Worm (Caenorhabditis elegans) whole organism, young adult: ENCODE data around the gene Y70G10A.4.

Source experiments
- D2030.7 ChIP-seq: fragments of 200-800 bp; sonication (Bioruptor generic); IDR thresholded peaks from 2 replicates; pipeline ENCODE4 v1.3.6; 2022; ENCODE audit warnings: missing genetic modification reagents, missing genetic modification characterization, missing compliant biosample characterization
- F10E7.11 ChIP-seq: sonication (generic microtip); optimal IDR thresholded peaks from 2 replicates; lab custom pipeline; 2017; ENCODE audit warnings: mild to moderate bottlenecking, missing genetic modification characterization, moderate library complexity, missing compliant biosample characterization
- F33H1.4 ChIP-seq: fragments of 200-800 bp; sonication (Bioruptor generic); IDR thresholded peaks from 2 replicates; pipeline ENCODE4 v1.3.6; 2022; ENCODE audit warnings: missing genetic modification reagents, missing genetic modification characterization, missing compliant biosample characterization
- K12H6.12 ChIP-seq: fragments of 200-800 bp; sonication (Bioruptor generic); optimal IDR thresholded peaks from 2 replicates; lab custom pipeline; 2018; ENCODE audit warnings: mild to moderate bottlenecking, missing genetic modification characterization, missing compliant biosample characterization
- T07F8.4 ChIP-seq: sonication (generic microtip); optimal IDR thresholded peaks from 2 replicates; lab custom pipeline; 2016; ENCODE audit warnings: mild to moderate bottlenecking, missing genetic modification characterization, moderate library complexity, missing compliant biosample characterization
- Y56A3A.18 ChIP-seq: fragments of 200-800 bp; sonication (Bioruptor generic); IDR thresholded peaks from 2 replicates; pipeline ENCODE4 v1.3.6; 2022; ENCODE audit warnings: missing genetic modification reagents, missing genetic modification characterization, missing compliant biosample characterization
- Y95B8A.8 ChIP-seq: fragments of 200-800 bp; sonication (Bioruptor generic); IDR thresholded peaks from 2 replicates; pipeline ENCODE4 v1.3.6; 2022; ENCODE audit warnings: missing genetic modification reagents, missing genetic modification characterization, missing compliant biosample characterization
- attf-5 ChIP-seq: fragments of 200-800 bp; sonication (Bioruptor generic); optimal IDR thresholded peaks from 2 replicates; lab custom pipeline; 2018; ENCODE audit warnings: mild to moderate bottlenecking, missing genetic modification characterization, missing compliant biosample characterization
- cebp-1 ChIP-seq, 2 experiments: fragments of 200-800 bp in 1 of 2; sonication (Bioruptor generic) in 1 of 2; sonication (generic microtip) in 1 of 2; IDR thresholded peaks in 1 of 2; optimal IDR thresholded peaks in 1 of 2; 2 replicates each; pipeline versions ENCODE4 v1.3.6 to Lab custom; 2017 to 2022; ENCODE audit warnings: missing compliant biosample characterization in 2 of 2, missing genetic modification characterization in 2 of 2, mild to moderate bottlenecking in 1 of 2, missing genetic modification reagents in 1 of 2, moderate library complexity in 1 of 2
- ceh-100 ChIP-seq: fragments of 200-800 bp; sonication (Bioruptor generic); IDR thresholded peaks from 2 replicates; pipeline ENCODE4 v1.3.6; 2022; ENCODE audit warnings: missing genetic modification reagents, missing genetic modification characterization, missing compliant biosample characterization
- ceh-40 ChIP-seq: fragments of 200-800 bp; sonication (Bioruptor generic); IDR thresholded peaks from 2 replicates; pipeline ENCODE4 v1.3.6; 2022; ENCODE audit warnings: missing genetic modification characterization, missing compliant biosample characterization
- ceh-79 ChIP-seq: sonication (generic microtip); optimal IDR thresholded peaks from 2 replicates; lab custom pipeline; 2017; ENCODE audit warnings: mild to moderate bottlenecking, missing genetic modification characterization, missing compliant biosample characterization
- ceh-91 ChIP-seq: fragments of 200-800 bp; sonication (Bioruptor generic); IDR thresholded peaks from 2 replicates; pipeline ENCODE4 v1.3.6; 2022; ENCODE audit warnings: missing genetic modification reagents, missing genetic modification characterization, missing compliant biosample characterization
- dox-1 ChIP-seq: fragments of 200-800 bp; sonication (Bioruptor generic); IDR thresholded peaks from 2 replicates; pipeline ENCODE4 v1.3.6; 2022; ENCODE audit warnings: missing genetic modification reagents, missing genetic modification characterization, missing compliant biosample characterization
- dpff-1 ChIP-seq: sonication (generic microtip); optimal IDR thresholded peaks from 2 replicates; lab custom pipeline; 2017; ENCODE audit warnings: mild to moderate bottlenecking, missing genetic modification characterization, missing compliant biosample characterization
- egl-44 ChIP-seq: fragments of 200-800 bp; sonication (Bioruptor generic); IDR thresholded peaks from 2 replicates; pipeline ENCODE4 v1.3.6; 2022; ENCODE audit warnings: missing genetic modification reagents, missing genetic modification characterization, missing compliant biosample characterization
- gei-17 ChIP-seq: fragments of 200-800 bp; sonication (Bioruptor generic); optimal IDR thresholded peaks from 2 replicates; lab custom pipeline; 2018; ENCODE audit warnings: mild to moderate bottlenecking, missing genetic modification characterization, missing compliant biosample characterization
- hlh-26 ChIP-seq: fragments of 200-800 bp; sonication (Bioruptor generic); conservative IDR thresholded peaks from 2 replicates; pipeline ENCODE4 v1.3.6; 2022; ENCODE audit warnings: missing genetic modification reagents, missing genetic modification characterization, missing compliant biosample characterization
- hmg-20 ChIP-seq: fragments of 200-800 bp; sonication (Bioruptor generic); IDR thresholded peaks from 2 replicates; pipeline ENCODE4 v1.3.6; 2022; ENCODE audit warnings: missing genetic modification reagents, missing genetic modification characterization, missing compliant biosample characterization
- hsf-1 ChIP-seq: fragments of 200-800 bp; sonication (Bioruptor generic); IDR thresholded peaks from 2 replicates; pipeline ENCODE4 v1.3.6; 2022; ENCODE audit warnings: missing genetic modification reagents, missing genetic modification characterization, missing compliant biosample characterization
- lag-1 ChIP-seq: fragments of 200-800 bp; sonication (Bioruptor generic); IDR thresholded peaks from 2 replicates; pipeline ENCODE4 v1.3.6; 2022; ENCODE audit warnings: missing genetic modification reagents, missing genetic modification characterization, missing compliant biosample characterization
- let-607 ChIP-seq, 2 experiments: fragments of 200-800 bp in 1 of 2; sonication (Bioruptor generic) in 1 of 2; sonication (generic microtip) in 1 of 2; optimal IDR thresholded peaks; 2 replicates each; lab custom pipeline; 2016 to 2018; ENCODE audit warnings: mild to moderate bottlenecking in 2 of 2, missing compliant biosample characterization in 2 of 2, missing genetic modification characterization in 2 of 2, moderate library complexity in 2 of 2, missing genotype in 1 of 2
- lin-26 ChIP-seq: fragments of 200-800 bp; sonication (Bioruptor generic); IDR thresholded peaks from 2 replicates; pipeline ENCODE4 v1.3.6; 2022; ENCODE audit warnings: missing genetic modification reagents, missing genetic modification characterization, missing compliant biosample characterization
- lin-40 ChIP-seq: sonication (generic microtip); optimal IDR thresholded peaks from 2 replicates; lab custom pipeline; 2016; ENCODE audit warnings: missing genetic modification characterization, mild to moderate bottlenecking, missing compliant biosample characterization, missing genotype, missing genetic modification reagents
- lin-54 ChIP-seq: fragments of 200-800 bp; sonication (Bioruptor generic); optimal IDR thresholded peaks from 2 replicates; lab custom pipeline; 2018; ENCODE audit warnings: mild to moderate bottlenecking, missing genetic modification characterization, missing compliant biosample characterization
- lsl-1 ChIP-seq: fragments of 200-800 bp; sonication (Bioruptor generic); optimal IDR thresholded peaks from 2 replicates; lab custom pipeline; 2018; ENCODE audit warnings: mild to moderate bottlenecking, missing genetic modification characterization, moderate library complexity, missing compliant biosample characterization
- lsy-27 ChIP-seq: sonication (generic microtip); optimal IDR thresholded peaks from 2 replicates; lab custom pipeline; 2017; ENCODE audit warnings: missing genetic modification characterization, mild to moderate bottlenecking, missing compliant biosample characterization, antibody characterized with exemption, missing genotype, borderline replicate concordance; ENCODE audit not compliant: insufficient read depth
- madf-3 ChIP-seq: fragments of 200-800 bp; sonication (Bioruptor generic); IDR thresholded peaks from 2 replicates; pipeline ENCODE4 v1.3.6; 2022; ENCODE audit warnings: missing genetic modification reagents, missing genetic modification characterization, missing compliant biosample characterization
- madf-6 ChIP-seq: fragments of 200-800 bp; sonication (Bioruptor generic); IDR thresholded peaks from 2 replicates; pipeline ENCODE4 v1.3.6; 2022; ENCODE audit warnings: missing genetic modification reagents, missing genetic modification characterization, missing compliant biosample characterization
- mcd-1 ChIP-seq: fragments of 200-800 bp; sonication (Bioruptor generic); IDR thresholded peaks from 2 replicates; pipeline ENCODE4 v1.3.6; 2022; ENCODE audit warnings: missing genetic modification reagents, missing genetic modification characterization, missing compliant biosample characterization
- mes-4 ChIP-seq: sonication (generic microtip); optimal IDR thresholded peaks from 2 replicates; lab custom pipeline; 2016; ENCODE audit warnings: missing genotype, missing genetic modification characterization, missing compliant biosample characterization
- nhr-80 ChIP-seq: sonication (generic microtip); optimal IDR thresholded peaks from 2 replicates; lab custom pipeline; 2016; ENCODE audit warnings: missing genetic modification characterization, missing compliant biosample characterization
- nhr-90 ChIP-seq: sonication (generic microtip); optimal IDR thresholded peaks from 2 replicates; lab custom pipeline; 2016; ENCODE audit warnings: missing genotype, mild to moderate bottlenecking, missing genetic modification characterization, missing compliant biosample characterization
- rcor-1 ChIP-seq: fragments of 200-800 bp; sonication (Bioruptor generic); IDR thresholded peaks from 2 replicates; pipeline ENCODE4 v1.3.6; 2022; ENCODE audit warnings: missing genetic modification reagents, missing genetic modification characterization, missing compliant biosample characterization
- rpc-1 ChIP-seq, 2 experiments: fragments of 150-350 bp in 1 of 2; sonication (generic microtip) in 1 of 2; optimal IDR thresholded peaks; 2 replicates each; lab custom pipeline; 2014 to 2018; ENCODE audit warnings: missing biosample characterization in 1 of 2, missing genetic modification characterization in 1 of 2, missing genetic modification reagents in 1 of 2, missing genotype in 1 of 2
- sdz-38 ChIP-seq: sonication (generic microtip); optimal IDR thresholded peaks from 2 replicates; lab custom pipeline; 2016; ENCODE audit warnings: missing genotype, missing genetic modification characterization, missing compliant biosample characterization
- sea-2 ChIP-seq: fragments of 200-800 bp; sonication (Bioruptor generic); IDR thresholded peaks from 2 replicates; pipeline ENCODE4 v1.3.6; 2022; ENCODE audit warnings: missing genetic modification characterization, missing compliant biosample characterization
- tbx-9 ChIP-seq: sonication (generic microtip); optimal IDR thresholded peaks from 2 replicates; lab custom pipeline; 2016; ENCODE audit warnings: borderline replicate concordance, missing genetic modification characterization, inconsistent platforms, missing compliant biosample characterization
- tlf-1 ChIP-seq: fragments of 200-800 bp; sonication (Bioruptor generic); optimal IDR thresholded peaks from 2 replicates; lab custom pipeline; 2018; ENCODE audit warnings: mild to moderate bottlenecking, missing genetic modification characterization, missing compliant biosample characterization
- unc-62 ChIP-seq: fragments of 150-350 bp; optimal IDR thresholded peaks from 2 replicates; lab custom pipeline; 2014; ENCODE audit warnings: missing biosample characterization, missing genetic modification reagents, missing genetic modification characterization

The Y70G10A.4 gene

DNA sequence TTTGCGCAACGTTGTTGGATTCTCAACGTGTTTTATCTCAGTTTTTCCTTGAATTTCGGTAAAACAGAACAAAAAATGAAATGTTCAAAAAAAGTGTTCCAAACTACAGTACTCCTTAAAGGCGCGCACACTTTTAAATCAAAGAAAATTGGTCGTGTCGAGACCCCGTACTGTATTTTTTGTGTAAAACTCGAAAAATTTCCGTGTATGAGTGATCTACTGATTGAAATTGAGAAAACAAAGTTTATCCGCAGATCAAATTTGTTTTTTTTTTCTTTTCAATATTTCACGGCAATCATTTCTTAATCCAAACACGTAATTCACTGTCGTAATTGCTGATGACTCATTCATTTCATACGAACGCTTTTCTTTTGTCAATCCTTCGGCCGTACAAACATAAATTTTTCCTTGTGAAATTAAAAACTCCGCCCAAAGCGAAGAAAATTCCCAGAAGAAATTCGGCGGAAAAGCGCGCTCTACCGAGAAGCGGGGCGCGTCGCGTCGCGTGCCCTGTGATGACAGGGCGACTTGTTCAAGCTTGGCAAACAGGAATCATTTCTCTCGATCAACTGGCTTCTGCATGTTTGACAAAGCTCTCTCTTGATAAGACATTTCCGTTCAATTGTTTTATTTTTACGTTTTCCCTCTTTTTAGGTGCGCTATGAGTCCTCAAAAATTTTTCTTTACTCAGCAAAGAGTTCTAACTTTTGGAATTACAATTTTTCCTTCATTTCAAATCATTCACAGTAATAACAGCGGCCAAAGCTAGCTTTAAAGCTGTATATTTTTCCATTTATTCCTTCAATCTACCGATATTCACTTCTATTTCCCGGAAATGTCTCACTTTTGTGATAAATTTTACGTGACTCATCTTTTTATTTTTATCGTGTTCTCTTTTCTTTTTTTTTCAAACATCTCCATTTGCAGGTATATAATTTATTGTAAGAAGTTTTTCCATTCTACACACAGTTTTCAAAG, 18.8 kb upstream of the Y70G10A.4 start, which contains the start of gene chc-1 (continued):
- TF ChIP-seq rcor-1 (GFP tag; lab: Robert Waterston, UW) (no peak), K12H6.12 (tag; lab: Kevin White, UChicago) (no peak), F33H1.4 (GFP tag; lab: Robert Waterston, UW) (peak; percentile 77), cebp-1 (GFP tag; IDR thresholded peaks at IDR 0.05; lab: Robert Waterston, UW) (no peak), cebp-1 (tag; optimal IDR thresholded peaks at IDR 0.05; lab: Kevin White, UChicago) (peak; percentile 16), ceh-40 (GFP tag; lab: Robert Waterston, UW) (no peak), madf-3 (GFP tag; lab: Robert Waterston, UW) (peak; percentile 89), lin-26 (GFP tag; lab: Robert Waterston, UW) (no peak), dox-1 (GFP tag; lab: Robert Waterston, UW) (peak; percentile 46; the same call in 1 of the 2 replicates), mcd-1 (GFP tag; lab: Robert Waterston, UW) (peak; percentile 67), mes-4 (no peak), egl-44 (no peak), ceh-79 (no peak), F10E7.11 (no peak), ceh-100 (no peak), dpff-1 (no peak), tlf-1 (GFP tag; lab: Kevin White, UChicago) (peak; percentile 20), sdz-38 (tag; lab: Kevin White, UChicago) (no peak), lin-54 (GFP tag; lab: Kevin White, UChicago) (no peak), lin-40 (no peak), lag-1 (GFP tag; lab: Robert Waterston, UW) (no peak), rpc-1 (optimal IDR thresholded peaks at IDR 0.05; lab: Kevin White, UChicago) (no peak), rpc-1 (tag; optimal IDR thresholded peaks at IDR 0.05; lab: Kevin White, UChicago) (no peak), nhr-80 (peak; percentile 52), ceh-91 (GFP tag; lab: Robert Waterston, UW) (peak; percentile 80; the same call in 1 of the 2 replicates), hsf-1 (GFP tag; lab: Robert Waterston, UW) (no peak), T07F8.4 (tag; lab: Kevin White, UChicago) (no peak), lsl-1 (GFP tag; lab: Kevin White, UChicago) (peak; percentile 87), madf-6 (GFP tag; lab: Robert Waterston, UW) (peak; percentile 90), tbx-9 (no peak), let-607 (tag; optimal IDR thresholded peaks at IDR 0.05; lab: Kevin White, UChicago) (peak in 1 of 2 experiments; percentile 41), D2030.7 (GFP tag; lab: Robert Waterston, UW) (peak; percentile 40; the same call in 1 of the 2 replicates)
- TF ChIP-seq, all 124 proteins: peak for 19

DNA sequence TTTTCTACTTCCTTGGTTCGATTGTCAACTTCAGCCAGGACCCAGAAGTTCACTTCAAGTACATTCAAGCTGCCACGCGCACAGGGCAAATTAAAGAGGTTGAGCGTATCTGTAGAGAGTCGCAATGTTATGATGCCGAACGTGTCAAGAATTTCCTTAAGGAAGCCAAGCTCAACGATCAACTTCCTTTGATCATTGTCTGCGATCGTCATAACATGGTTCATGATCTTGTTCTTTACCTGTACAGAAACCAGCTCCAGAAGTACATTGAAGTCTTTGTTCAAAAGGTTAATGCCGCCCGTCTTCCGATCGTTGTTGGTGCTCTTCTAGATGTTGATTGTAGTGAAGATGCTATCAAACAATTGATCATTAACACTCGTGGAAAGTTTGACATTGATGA, 15.6 kb upstream of the Y70G10A.4 start:
- TF ChIP-seq sea-2 (GFP tag; lab: Robert Waterston, UW) (no peak), unc-62 (GFP tag; lab: Kevin White, UChicago) (no peak), ceh-91 (GFP tag; lab: Robert Waterston, UW) (no peak), mcd-1 (GFP tag; lab: Robert Waterston, UW) (no peak), D2030.7 (GFP tag; lab: Robert Waterston, UW) (no peak), F33H1.4 (GFP tag; lab: Robert Waterston, UW) (no peak), Y56A3A.18 (GFP tag; lab: Robert Waterston, UW) (no peak), lsy-27 (no peak), attf-5 (GFP tag; lab: Kevin White, UChicago) (no peak), hlh-26 (GFP tag; lab: Robert Waterston, UW) (no peak), hmg-20 (no peak), Y95B8A.8 (GFP tag; lab: Robert Waterston, UW) (no peak), ceh-100 (no peak), gei-17 (GFP tag; lab: Kevin White, UChicago) (no peak), nhr-90 (no peak)
